Fruit fly (Drosophila melanogaster): Measurements from ENCODE around the gene CG15892.

CG15892 gene

DNA sequence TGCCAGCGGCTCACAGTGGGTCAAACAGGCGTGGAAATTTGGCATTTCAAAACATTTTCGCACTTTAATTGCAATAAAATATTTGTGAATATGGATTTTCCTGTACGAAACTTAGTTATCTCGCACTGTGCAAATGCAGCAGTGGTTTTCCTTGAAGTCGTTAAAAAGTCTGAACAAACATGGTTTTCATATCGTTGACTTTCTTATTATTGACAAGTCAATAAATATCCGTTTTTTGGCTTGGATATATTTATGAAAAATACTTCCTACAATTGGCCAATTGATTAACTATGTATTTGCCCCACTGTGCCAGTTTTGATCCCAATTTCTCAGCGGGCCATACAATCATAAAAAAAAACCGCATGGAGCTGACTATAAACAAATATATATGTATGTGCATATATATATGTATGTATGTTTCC lies 28.7 kb downstream of the CG15892 start (continued):
- TF ChIP-seq vnd (GFP tag; IDR thresholded peaks at IDR 0.05; ENCODE audit: partially characterized antibody), result 0 out of 3 replicates have a peak, but pooled peaks have one; percentile 29
- no peak for TF ChIP-seq ftz-f1 (GFP tag; optimal IDR thresholded peaks at IDR 0.05)
- TF ChIP-seq Optix (GFP tag; IDR thresholded peaks at IDR 0.05), result peak; percentile 96
- TF ChIP-seq CG6689 (GFP tag; IDR thresholded peaks at IDR 0.05), result peak; percentile 97
- TF ChIP-seq CG9727 (GFP tag; optimal IDR thresholded peaks at IDR 0.05), result peak; percentile 96
- peak; percentile 95 for TF ChIP-seq stc (GFP tag; IDR thresholded peaks at IDR 0.05)
- TF ChIP-seq amos (GFP tag; IDR thresholded peaks at IDR 0.05; ENCODE audit: partially characterized antibody), result no peak
- peak; percentile 88 for TF ChIP-seq gro (GFP tag; optimal IDR thresholded peaks at IDR 0.05)
- peak; percentile 94 for TF ChIP-seq CG10654 (GFP tag; optimal IDR thresholded peaks at IDR 0.05)
- peak; percentile 99 for TF ChIP-seq Med (GFP tag)
- no peak for TF ChIP-seq pros (GFP tag; optimal IDR thresholded peaks at IDR 0.05)
- TF ChIP-seq CG11695 (GFP tag; IDR thresholded peaks at IDR 0.05), result peak; percentile 97
- TF ChIP-seq CG17385 (GFP tag; optimal IDR thresholded peaks at IDR 0.05), result peak; percentile 94
- peak; percentile 96 for TF ChIP-seq jing (GFP tag; optimal IDR thresholded peaks at IDR 0.05)
- TF ChIP-seq CG12236 (GFP tag; optimal IDR thresholded peaks at IDR 0.05), result peak; percentile 96
- no peak for TF ChIP-seq zen2 (GFP tag; IDR thresholded peaks at IDR 0.05; ENCODE audit: partially characterized antibody)
- TF ChIP-seq fu2 (GFP tag; optimal IDR thresholded peaks at IDR 0.05), result peak; percentile 91
- peak; percentile 88 for TF ChIP-seq CG1024 (GFP tag; IDR thresholded peaks at IDR 0.05)
- TF ChIP-seq Antp (GFP tag; optimal IDR thresholded peaks at IDR 0.05), result peak; percentile 96
- TF ChIP-seq otp (GFP tag; IDR thresholded peaks at IDR 0.05), result peak; percentile 91
- TF ChIP-seq CG31365 (tag; optimal IDR thresholded peaks at IDR 0.05), result peak; percentile 86
- TF ChIP-seq nerfin-1 (tag; optimal IDR thresholded peaks at IDR 0.05), result peak; percentile 92
- TF ChIP-seq Dad (GFP tag; optimal IDR thresholded peaks at IDR 0.05), result peak; percentile 96
- TF ChIP-seq btn (GFP tag; optimal IDR thresholded peaks at IDR 0.05), result peak; percentile 92
- peak; percentile 89 for TF ChIP-seq CG6765 (GFP tag; optimal IDR thresholded peaks at IDR 0.05)
- TF ChIP-seq HLH4C (GFP tag; IDR thresholded peaks at IDR 0.05; ENCODE audit: partially characterized antibody), result no peak; the same call in 2 of the 3 replicates
- TF ChIP-seq gsb-n (tag; optimal IDR thresholded peaks at IDR 0.05), result peak; percentile 96
- peak; percentile 94 for TF ChIP-seq tx (GFP tag; optimal IDR thresholded peaks at IDR 0.05)
- no peak for TF ChIP-seq sc (optimal IDR thresholded peaks at IDR 0.05)
- peak; percentile 92 for TF ChIP-seq sc (GFP tag; optimal IDR thresholded peaks at IDR 0.05)
- TF ChIP-seq CG11504 (tag; optimal IDR thresholded peaks at IDR 0.05), result peak; percentile 97
- peak; percentile 83 for TF ChIP-seq Usf (GFP tag; optimal IDR thresholded peaks at IDR 0.05)
- TF ChIP-seq gt (GFP tag; IDR thresholded peaks at IDR 0.05), result peak; percentile 85
- peak; percentile 95 for TF ChIP-seq gcm (GFP tag; optimal IDR thresholded peaks at IDR 0.05)
- no peak for TF ChIP-seq usp (GFP tag; optimal IDR thresholded peaks at IDR 0.05)
- TF ChIP-seq CG17912 (GFP tag; optimal IDR thresholded peaks at IDR 0.05), result peak; percentile 82
- TF ChIP-seq CG8290 (GFP tag; optimal IDR thresholded peaks at IDR 0.05), result peak; percentile 88
- TF ChIP-seq CG8290 (tag; optimal IDR thresholded peaks at IDR 0.05), result peak; percentile 49 to 84
- no peak for TF ChIP-seq CG2129 (GFP tag; IDR thresholded peaks at IDR 0.05; ENCODE audit: partially characterized antibody)
- TF ChIP-seq CG18619 (GFP tag; optimal IDR thresholded peaks at IDR 0.05), result peak; percentile 95
- TF ChIP-seq CG14667 (GFP tag; IDR thresholded peaks at IDR 0.05), result peak; percentile 87
- peak; percentile 84 for TF ChIP-seq E2f2 (GFP tag; IDR thresholded peaks at IDR 0.05)
- TF ChIP-seq CoRest (tag; optimal IDR thresholded peaks at IDR 0.05), result peak; percentile 98
- peak; percentile 86 for TF ChIP-seq wek (GFP tag; optimal IDR thresholded peaks at IDR 0.05)
- TF ChIP-seq CrebB (tag; optimal IDR thresholded peaks at IDR 0.05), result peak; percentile 87
- TF ChIP-seq nerfin-2 (GFP tag; IDR thresholded peaks at IDR 0.05; ENCODE audit: partially characterized antibody), result peak; percentile 36; the same call in 1 of the 2 replicates
- TF ChIP-seq kah (GFP tag; optimal IDR thresholded peaks at IDR 0.05), result peak; percentile 92
- TF ChIP-seq D (optimal IDR thresholded peaks at IDR 0.05), result no peak
- peak; percentile 96 for TF ChIP-seq D (GFP tag; optimal IDR thresholded peaks at IDR 0.05)
- TF ChIP-seq bigmax (GFP tag; optimal IDR thresholded peaks at IDR 0.05), result no peak
- no peak for TF ChIP-seq Trl (optimal IDR thresholded peaks at IDR 0.05)
- TF ChIP-seq Trl (GFP tag; optimal IDR thresholded peaks at IDR 0.05), result peak; percentile 96
